Worm (Caenorhabditis elegans) whole organism, young adult: Measurements from ENCODE around the gene hipr-1.

Experiments
- B0336.3 ChIP-seq: fragments of 200-800 bp; sonication (Bioruptor generic); IDR thresholded peaks from 2 replicates; pipeline ENCODE4 v1.3.6; 2022; ENCODE audit warnings: missing genetic modification characterization, missing compliant biosample characterization
- C17E4.6 ChIP-seq: fragments of 200-800 bp; sonication (Bioruptor generic); IDR thresholded peaks from 2 replicates; pipeline ENCODE4 v1.3.6; 2022; ENCODE audit warnings: missing genetic modification reagents, missing genetic modification characterization, missing compliant biosample characterization
- F49E8.2 ChIP-seq: sonication (generic microtip); optimal IDR thresholded peaks from 3 replicates; lab custom pipeline; 2017; ENCODE audit warnings: missing genetic modification characterization, mild to moderate bottlenecking, missing compliant biosample characterization, antibody characterized with exemption, moderate library complexity; ENCODE audit not compliant: insufficient read depth
- Y67H2A.10 ChIP-seq: fragments of 200-800 bp; sonication (Bioruptor generic); conservative IDR thresholded peaks from 2 replicates; pipeline ENCODE4 v1.3.6; 2022; ENCODE audit warnings: missing genetic modification reagents, missing genetic modification characterization, missing compliant biosample characterization
- Y95B8A.8 ChIP-seq: fragments of 200-800 bp; sonication (Bioruptor generic); IDR thresholded peaks from 2 replicates; pipeline ENCODE4 v1.3.6; 2022; ENCODE audit warnings: missing genetic modification reagents, missing genetic modification characterization, missing compliant biosample characterization
- attf-5 ChIP-seq: fragments of 200-800 bp; sonication (Bioruptor generic); optimal IDR thresholded peaks from 2 replicates; lab custom pipeline; 2018; ENCODE audit warnings: mild to moderate bottlenecking, missing genetic modification characterization, missing compliant biosample characterization
- cebp-1 ChIP-seq, 2 experiments: fragments of 200-800 bp in 1 of 2; sonication (Bioruptor generic) in 1 of 2; sonication (generic microtip) in 1 of 2; IDR thresholded peaks in 1 of 2; optimal IDR thresholded peaks in 1 of 2; 2 replicates each; pipeline versions ENCODE4 v1.3.6 to Lab custom; 2017 to 2022; ENCODE audit warnings: missing compliant biosample characterization in 2 of 2, missing genetic modification characterization in 2 of 2, mild to moderate bottlenecking in 1 of 2, missing genetic modification reagents in 1 of 2, moderate library complexity in 1 of 2
- egl-18 ChIP-seq: fragments of 200-800 bp; sonication (Bioruptor generic); IDR thresholded peaks from 2 replicates; pipeline ENCODE4 v1.3.6; 2022; ENCODE audit warnings: missing genetic modification reagents, missing genetic modification characterization, missing compliant biosample characterization
- hlh-12 ChIP-seq: sonication (generic microtip); optimal IDR thresholded peaks from 2 replicates; lab custom pipeline; 2016; ENCODE audit warnings: missing genetic modification characterization, missing compliant biosample characterization
- hmg-1.2 ChIP-seq: fragments of 200-800 bp; sonication (Bioruptor generic); IDR thresholded peaks from 2 replicates; pipeline ENCODE4 v1.3.6; 2022; ENCODE audit warnings: missing genetic modification reagents, missing genetic modification characterization, missing compliant biosample characterization
- hsf-1 ChIP-seq: fragments of 200-800 bp; sonication (Bioruptor generic); IDR thresholded peaks from 2 replicates; pipeline ENCODE4 v1.3.6; 2022; ENCODE audit warnings: missing genetic modification reagents, missing genetic modification characterization, missing compliant biosample characterization
- lag-1 ChIP-seq: fragments of 200-800 bp; sonication (Bioruptor generic); IDR thresholded peaks from 2 replicates; pipeline ENCODE4 v1.3.6; 2022; ENCODE audit warnings: missing genetic modification reagents, missing genetic modification characterization, missing compliant biosample characterization
- mxl-1 ChIP-seq: sonication (generic microtip); optimal IDR thresholded peaks from 2 replicates; lab custom pipeline; 2016; ENCODE audit warnings: missing genetic modification characterization, missing compliant biosample characterization
- nhr-80 ChIP-seq: sonication (generic microtip); optimal IDR thresholded peaks from 2 replicates; lab custom pipeline; 2016; ENCODE audit warnings: missing genetic modification characterization, missing compliant biosample characterization
- sdz-38 ChIP-seq: sonication (generic microtip); optimal IDR thresholded peaks from 2 replicates; lab custom pipeline; 2016; ENCODE audit warnings: missing genotype, missing genetic modification characterization, missing compliant biosample characterization
- snpc-1.3 ChIP-seq: sonication (generic microtip); optimal IDR thresholded peaks from 2 replicates; lab custom pipeline; 2017; ENCODE audit warnings: missing genetic modification characterization, mild to moderate bottlenecking, missing compliant biosample characterization, antibody characterized with exemption, moderate library complexity, missing genotype, missing genetic modification reagents; ENCODE audit not compliant: insufficient read depth
- snpc-4 ChIP-seq, 5 experiments: fragments of 150-350 bp in 1 of 5; sonication (generic microtip) in 4 of 5; optimal IDR thresholded peaks; 2 replicates each; lab custom pipeline; 2014 to 2018; ENCODE audit warnings: missing genetic modification characterization in 5 of 5, missing biosample characterization in 3 of 5, antibody characterized with exemption in 2 of 5, mild to moderate bottlenecking in 2 of 5, missing compliant biosample characterization in 2 of 5, missing genotype in 2 of 5, moderate library complexity in 2 of 5, missing genetic modification reagents in 1 of 5

The hipr-1 gene

DNA sequence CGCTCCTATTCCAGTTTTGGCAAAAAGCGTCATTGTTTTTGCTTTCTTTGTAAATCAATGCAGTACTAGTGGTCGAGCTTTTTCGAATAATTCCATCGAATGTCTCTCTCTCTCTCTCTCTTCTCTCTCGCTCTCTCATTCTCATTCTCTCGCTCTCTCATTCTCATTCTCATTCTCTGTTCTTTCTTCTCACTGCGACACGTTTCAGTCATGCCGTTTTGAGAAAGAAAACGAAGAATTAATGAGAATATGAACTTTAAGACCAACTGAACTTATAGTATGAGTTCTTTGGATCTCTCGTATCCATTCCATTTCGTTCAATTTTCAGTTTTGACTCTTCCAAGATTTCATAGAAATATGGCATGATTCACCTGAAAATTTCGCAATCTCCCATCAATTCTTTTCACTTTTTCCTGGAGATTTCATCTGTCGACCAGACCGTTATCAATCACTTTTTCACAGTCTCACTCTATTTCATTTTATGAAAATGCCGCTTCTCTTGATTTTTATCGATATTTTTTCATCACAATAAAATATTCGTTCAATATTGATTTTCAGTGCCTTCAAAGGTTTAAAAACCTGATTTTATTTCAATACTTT is 52.5 kb downstream of the hipr-1 start:
- TF ChIP-seq C17E4.6 (GFP tag; lab: Robert Waterston, UW): no peak
- no peak for TF ChIP-seq egl-18 (GFP tag; lab: Robert Waterston, UW)
- TF ChIP-seq hlh-12 (tag; lab: Kevin White, UChicago): no peak
- no peak for TF ChIP-seq sdz-38 (tag; lab: Kevin White, UChicago)
- TF ChIP-seq nhr-80 (tag; lab: Kevin White, UChicago): peak; percentile 57
- TF ChIP-seq snpc-1.3: no peak
- TF ChIP-seq cebp-1 (GFP tag; IDR thresholded peaks at IDR 0.05; lab: Robert Waterston, UW): peak; percentile 89
- peak; percentile 97 for TF ChIP-seq cebp-1 (tag; optimal IDR thresholded peaks at IDR 0.05; lab: Kevin White, UChicago)
- TF ChIP-seq B0336.3 (GFP tag; lab: Robert Waterston, UW): no peak
- peak; percentile 2 for TF ChIP-seq attf-5
- TF ChIP-seq hmg-1.2 (GFP tag; lab: Robert Waterston, UW): peak; percentile 36; the same call in 1 of the 2 replicates
- no peak for TF ChIP-seq Y67H2A.10 (GFP tag; lab: Robert Waterston, UW)
- TF ChIP-seq F49E8.2 (tag; lab: Kevin White, UChicago): no peak
- no peak for TF ChIP-seq lag-1
- no peak for TF ChIP-seq Y95B8A.8 (GFP tag; lab: Robert Waterston, UW)
- TF ChIP-seq snpc-4 (GFP tag; optimal IDR thresholded peaks at IDR 0.05; lab: Kevin White, UChicago): no peak
- TF ChIP-seq snpc-4 (tag; optimal IDR thresholded peaks at IDR 0.05; lab: Kevin White, UChicago): no peak

ce11 chrIII:8773375-8773774 is 53.4 kb downstream of the hipr-1 start:
- TF ChIP-seq mxl-1 (tag; lab: Kevin White, UChicago): no peak
- 0 out of 2 replicates have a peak, but pooled peaks have one; percentile 22 for TF ChIP-seq hsf-1 (GFP tag; lab: Robert Waterston, UW)
